Worm (Caenorhabditis elegans): ENCODE measurements around the gene lipl-8.

- TF ChIP-seq tbx-9 (tag; optimal IDR thresholded peaks at IDR 0.05; ENCODE audit: borderline replicate concordance) (no peak), ama-1 (optimal IDR thresholded peaks at IDR 0.05) (no peak), ama-1 (GFP tag; optimal IDR thresholded peaks at IDR 0.05) (no peak), snpc-4 (GFP tag; optimal IDR thresholded peaks at IDR 0.05) (no peak), snpc-4 (tag; optimal IDR thresholded peaks at IDR 0.05) (no peak), pha-4 (tag; optimal IDR thresholded peaks at IDR 0.05) (no peak), nfya-1 (tag; optimal IDR thresholded peaks at IDR 0.05; ENCODE audit: borderline replicate concordance, insufficient read depth) (no peak), snpc-1.3 (tag; optimal IDR thresholded peaks at IDR 0.05; ENCODE audit: insufficient read depth) (no peak), dpff-1 (tag; optimal IDR thresholded peaks at IDR 0.05) (no peak), F10E7.11 (tag; optimal IDR thresholded peaks at IDR 0.05) (no peak), nhr-179 (tag; optimal IDR thresholded peaks at IDR 0.05) (no peak), sea-2 (GFP tag; IDR thresholded peaks at IDR 0.05) (no peak)
These were observed 11.7 kb downstream of the lipl-8 start, which contains the start of gene Y50E8A.5 for ce11 chrV:14736851-14737250.
